Worm (Caenorhabditis elegans): ENCODE results near the gene fbxa-169.
A peak's percentile ranks its signal among the peaks of the same experiment; 100 is the strongest.
"Not testable (repeated sequence)": the region's sequence is repeated elsewhere in the genome, so short reads cannot be mapped to it uniquely, and the experiment has no call there.

fbxa-169 gene

DNA sequence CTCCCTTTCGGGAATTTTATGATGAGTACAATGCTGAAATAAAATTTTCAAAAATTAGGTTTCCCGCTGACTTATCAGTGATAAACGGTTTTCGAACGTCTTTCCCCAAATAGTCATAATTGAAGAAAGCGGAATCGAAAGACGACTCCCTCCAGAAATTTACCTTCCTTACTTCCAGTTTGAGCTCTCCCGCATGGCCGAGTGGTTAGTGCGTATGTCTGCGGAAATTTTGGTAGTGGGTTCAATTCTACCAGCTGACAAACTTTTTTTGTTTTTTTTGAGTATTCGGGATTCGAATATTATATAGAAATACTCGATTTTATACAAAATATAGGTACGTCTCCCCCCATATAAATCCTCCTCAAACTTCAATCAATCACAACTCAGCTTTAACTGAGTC lies 10.1 kb downstream of the fbxa-169 start:
- peak; percentile 75; the same call in 1 of the 2 replicates for TF ChIP-seq flt-1 (GFP tag; IDR thresholded peaks at IDR 0.05)

ce11 chrII:13661990-13662389 lies 13.7 kb downstream of the fbxa-169 start, which contains the start of gene C31C9.6:
TSS of gene C31C9.6 (minus strand) at chrII:13662090.
- not testable (repeated sequence) for TF ChIP-seq klf-2 (GFP tag; conservative IDR thresholded peaks at IDR 0.05); ztf-29 (GFP tag; IDR thresholded peaks at IDR 0.05); flt-1 (GFP tag; IDR thresholded peaks at IDR 0.05)

- TF ChIP-seq ztf-29 (GFP tag; IDR thresholded peaks at IDR 0.05) (no peak), klf-2 (GFP tag; conservative IDR thresholded peaks at IDR 0.05) (no peak), tab-1 (GFP tag; IDR thresholded peaks at IDR 0.05) (no peak), flt-1 (GFP tag; IDR thresholded peaks at IDR 0.05) (no peak), cog-1 (tag; optimal IDR thresholded peaks at IDR 0.05) (no peak), med-1 (GFP tag; optimal IDR thresholded peaks at IDR 0.05; ENCODE audit: insufficient read depth) (no peak), T22C8.4 (GFP tag; IDR thresholded peaks at IDR 0.05) (no peak), ztf-23 (GFP tag; IDR thresholded peaks at IDR 0.05) (no peak), ref-1 (GFP tag; conservative IDR thresholded peaks at IDR 0.05) (no peak)
These were observed 16.1 kb downstream of the fbxa-169 start for ce11 chrII:13664416-13664815.

DNA sequence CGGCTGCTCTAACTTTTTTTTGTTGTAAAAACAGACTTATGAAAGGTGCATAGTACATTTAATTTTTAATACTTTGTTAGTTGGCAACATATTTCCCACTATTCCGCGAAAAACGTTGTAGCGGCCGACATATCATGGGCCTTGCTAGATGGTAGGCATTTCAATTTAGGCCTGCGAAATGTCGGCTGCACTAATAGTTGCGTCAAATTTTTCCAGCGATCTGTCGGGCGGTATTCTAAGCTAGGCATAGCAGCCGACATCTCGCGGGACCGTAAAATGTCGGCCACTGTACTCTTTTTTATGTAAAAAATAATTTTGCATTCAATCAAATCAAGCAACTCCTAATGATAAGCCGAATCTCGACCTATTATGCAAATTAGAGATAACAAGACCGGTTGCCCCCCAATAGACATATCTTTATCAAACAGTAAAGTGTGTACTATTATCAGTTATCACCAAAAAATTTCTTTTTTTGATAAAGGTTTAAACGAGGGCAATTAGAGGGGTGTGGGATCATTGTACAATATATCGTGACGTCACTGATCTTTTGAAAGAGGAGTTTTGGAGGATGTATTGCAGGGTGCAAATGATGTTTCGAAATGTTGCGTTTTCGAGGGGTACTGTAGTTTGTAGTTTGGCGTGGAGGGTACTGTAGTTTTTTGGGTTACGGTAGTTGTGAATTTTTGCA lies 16.8 kb downstream of the fbxa-169 start:
- TF ChIP-seq tab-1 (GFP tag; IDR thresholded peaks at IDR 0.05) (no peak), cog-1 (tag; optimal IDR thresholded peaks at IDR 0.05) (no peak), klf-2 (GFP tag; conservative IDR thresholded peaks at IDR 0.05) (no peak), ztf-29 (GFP tag; IDR thresholded peaks at IDR 0.05) (no peak), flt-1 (GFP tag; IDR thresholded peaks at IDR 0.05) (no peak), ref-1 (GFP tag; conservative IDR thresholded peaks at IDR 0.05) (no peak), T22C8.4 (GFP tag; IDR thresholded peaks at IDR 0.05) (no peak)

DNA sequence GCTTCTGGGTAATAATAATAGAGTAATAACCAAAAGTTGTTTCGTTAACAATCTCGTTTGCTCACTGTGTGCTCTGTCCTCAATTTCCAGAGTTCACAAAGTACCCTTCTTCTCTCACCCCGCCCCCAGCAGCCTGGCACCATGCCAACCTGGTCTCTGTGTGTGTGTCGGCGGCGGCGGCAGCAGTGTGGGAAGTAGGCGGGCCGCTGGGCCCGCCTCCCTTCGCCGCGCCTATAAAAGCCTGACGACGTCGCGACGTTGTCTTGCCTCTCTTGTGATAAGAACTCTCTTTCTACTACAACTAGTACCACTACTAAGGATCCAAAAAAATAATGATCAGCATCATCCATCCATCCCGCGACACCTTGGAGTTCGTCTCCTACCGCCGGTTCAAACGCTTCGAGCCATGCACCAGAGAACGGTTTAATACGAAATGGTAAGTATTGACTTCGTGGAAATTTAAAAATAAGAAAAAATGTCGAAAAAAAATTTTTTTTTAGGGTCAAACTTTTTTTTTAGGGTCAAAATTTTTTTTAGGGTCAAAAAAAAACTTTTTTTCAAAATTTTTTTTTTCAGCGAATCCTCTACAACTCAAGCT lies 20.6 kb downstream of the fbxa-169 start, which contains the start of gene C31C9.7:
TSS of gene C31C9.7 (plus strand) at position 261 of the 598 bp plus-strand sequence.
- TF ChIP-seq ztf-29 (GFP tag; IDR thresholded peaks at IDR 0.05) (no peak), klf-2 (GFP tag; conservative IDR thresholded peaks at IDR 0.05) (no peak), flt-1 (GFP tag; IDR thresholded peaks at IDR 0.05) (no peak), ref-1 (GFP tag; conservative IDR thresholded peaks at IDR 0.05) (no peak), tab-1 (GFP tag; IDR thresholded peaks at IDR 0.05) (no peak; the same call in 1 of the 2 replicates), cog-1 (tag; optimal IDR thresholded peaks at IDR 0.05) (no peak), ztf-23 (GFP tag; IDR thresholded peaks at IDR 0.05) (no peak), T22C8.4 (GFP tag; IDR thresholded peaks at IDR 0.05) (no peak), med-1 (GFP tag; optimal IDR thresholded peaks at IDR 0.05; ENCODE audit: insufficient read depth) (no peak)

DNA sequence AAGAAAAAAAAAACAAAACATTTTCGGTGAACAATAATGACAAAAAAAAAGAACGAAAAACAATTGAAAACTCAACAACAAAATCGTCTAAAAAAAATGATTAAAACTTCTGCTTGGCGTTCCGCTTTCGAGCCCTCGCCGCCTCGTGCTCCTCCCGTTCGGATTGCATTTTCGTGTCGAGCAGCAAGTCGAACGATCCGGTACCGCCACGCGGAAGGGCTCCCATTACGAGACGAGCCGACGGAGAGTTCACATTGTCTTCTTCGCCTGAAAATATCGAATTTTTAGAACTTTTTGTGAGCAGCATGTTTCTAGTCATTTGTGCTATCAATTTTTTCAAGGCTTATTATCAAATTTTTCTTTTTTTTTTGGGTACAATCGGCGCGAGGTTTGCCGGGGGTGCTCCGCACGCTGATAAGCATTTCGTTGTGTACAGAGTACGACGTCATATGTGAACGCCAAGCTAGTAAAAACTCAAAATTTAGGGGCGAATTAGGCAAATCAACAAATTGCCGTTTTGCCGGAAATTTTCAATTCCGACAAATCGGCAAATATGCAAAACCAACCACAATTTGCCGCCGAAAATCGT lies 22.5 kb downstream of the fbxa-169 start:
- no peak for TF ChIP-seq ztf-23 (GFP tag; IDR thresholded peaks at IDR 0.05)
- TF ChIP-seq ref-1 (GFP tag; conservative IDR thresholded peaks at IDR 0.05): no peak
- no peak for TF ChIP-seq tab-1 (GFP tag; IDR thresholded peaks at IDR 0.05)
- TF ChIP-seq ztf-29 (GFP tag; IDR thresholded peaks at IDR 0.05): no peak
- TF ChIP-seq flt-1 (GFP tag; IDR thresholded peaks at IDR 0.05): no peak

DNA sequence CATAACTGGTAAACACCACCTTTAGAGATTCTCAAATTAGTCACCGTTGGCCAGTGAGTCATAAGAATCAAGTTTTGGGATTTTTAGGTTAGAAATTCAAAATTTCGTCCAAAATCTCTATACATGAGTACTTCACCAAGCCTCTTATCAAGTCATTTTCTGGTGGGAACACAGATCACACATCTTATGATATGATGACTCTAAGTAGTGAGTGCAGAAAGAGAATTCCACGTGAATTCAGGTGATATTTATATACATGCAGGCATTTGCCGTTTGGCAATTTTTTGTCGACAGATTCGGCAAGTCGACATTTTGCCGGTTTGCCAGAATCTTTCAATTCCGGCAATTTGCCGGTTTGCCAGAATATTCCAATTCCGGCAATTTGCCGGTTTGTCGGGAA lies 23.7 kb downstream of the fbxa-169 start:
- TF ChIP-seq ref-1 (GFP tag; conservative IDR thresholded peaks at IDR 0.05) (no peak), tab-1 (GFP tag; IDR thresholded peaks at IDR 0.05) (no peak), cog-1 (tag; optimal IDR thresholded peaks at IDR 0.05) (no peak), med-1 (GFP tag; optimal IDR thresholded peaks at IDR 0.05; ENCODE audit: insufficient read depth) (no peak), ztf-23 (GFP tag; IDR thresholded peaks at IDR 0.05) (no peak), ztf-29 (GFP tag; IDR thresholded peaks at IDR 0.05) (no peak), flt-1 (GFP tag; IDR thresholded peaks at IDR 0.05) (no peak), T22C8.4 (GFP tag; IDR thresholded peaks at IDR 0.05) (no peak), klf-2 (GFP tag; conservative IDR thresholded peaks at IDR 0.05) (no peak)

ce11 chrII:13673605-13674193 lies 25.4 kb downstream of the fbxa-169 start:
- no peak for TF ChIP-seq ztf-23 (GFP tag; IDR thresholded peaks at IDR 0.05)

DNA sequence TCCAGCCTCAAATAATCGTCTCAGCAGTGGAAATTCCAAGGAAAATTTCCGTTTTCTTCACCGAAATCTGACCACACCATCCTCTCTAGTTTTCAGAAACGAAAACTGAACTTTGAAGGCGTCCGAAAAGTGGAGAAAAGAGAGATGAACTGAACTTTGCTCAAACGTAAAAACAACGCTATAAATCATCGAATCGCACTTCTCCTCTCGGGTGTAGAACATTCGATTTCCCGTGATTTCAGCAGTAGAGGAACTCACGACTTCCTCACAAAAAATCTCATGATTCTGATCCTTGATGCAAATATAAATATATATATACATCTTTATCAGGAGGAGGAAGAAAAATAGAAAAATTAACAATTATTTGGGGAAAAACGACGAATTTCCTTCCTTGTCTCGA lies 26.9 kb downstream of the fbxa-169 start:
- TF ChIP-seq ref-1 (GFP tag; conservative IDR thresholded peaks at IDR 0.05) (no peak), ztf-29 (GFP tag; IDR thresholded peaks at IDR 0.05) (no peak), tab-1 (GFP tag; IDR thresholded peaks at IDR 0.05) (no peak), T22C8.4 (GFP tag; IDR thresholded peaks at IDR 0.05) (no peak), klf-2 (GFP tag; conservative IDR thresholded peaks at IDR 0.05) (no peak), med-1 (GFP tag; optimal IDR thresholded peaks at IDR 0.05; ENCODE audit: insufficient read depth) (no peak), flt-1 (GFP tag; IDR thresholded peaks at IDR 0.05) (no peak), cog-1 (tag; optimal IDR thresholded peaks at IDR 0.05) (no peak), ztf-23 (GFP tag; IDR thresholded peaks at IDR 0.05) (no peak)

- TF ChIP-seq cog-1 (tag; optimal IDR thresholded peaks at IDR 0.05) (no peak), med-1 (GFP tag; optimal IDR thresholded peaks at IDR 0.05; ENCODE audit: insufficient read depth) (no peak)
These were observed 29.6 kb downstream of the fbxa-169 start for ce11 chrII:13677927-13678326.

All from whole organism, midembryonic.